Worm (Caenorhabditis elegans) whole organism, late embryonic: Measurements from ENCODE around the gene exos-2.

Experiments used
- K02D7.2 ChIP-seq: sonication (generic microtip); optimal IDR thresholded peaks from 2 replicates; lab custom pipeline; 2017; ENCODE audit warnings: mild to moderate bottlenecking, missing genetic modification characterization, missing compliant biosample characterization
- ceh-24 ChIP-seq: sonication (generic microtip); optimal IDR thresholded peaks from 2 replicates; lab custom pipeline; 2016; ENCODE audit warnings: mild to moderate bottlenecking, missing genetic modification characterization, missing compliant biosample characterization
- ceh-31 ChIP-seq: sonication (generic microtip); optimal IDR thresholded peaks from 2 replicates; lab custom pipeline; 2016; ENCODE audit warnings: missing genetic modification characterization, missing compliant biosample characterization
- che-1 ChIP-seq: sonication (generic microtip); optimal IDR thresholded peaks from 2 replicates; lab custom pipeline; 2016; ENCODE audit warnings: mild to moderate bottlenecking, missing genetic modification characterization, missing compliant biosample characterization
- hlh-15 ChIP-seq: sonication (generic microtip); optimal IDR thresholded peaks from 2 replicates; lab custom pipeline; 2016; ENCODE audit warnings: missing genetic modification characterization, missing compliant biosample characterization
- pha-4 ChIP-seq: fragments of 150-350 bp; optimal IDR thresholded peaks from 2 replicates; lab custom pipeline; 2018; ENCODE audit warnings: missing biosample characterization, missing genetic modification reagents, missing genetic modification characterization
- pqm-1 ChIP-seq: sonication (generic microtip); optimal IDR thresholded peaks from 2 replicates; lab custom pipeline; 2016; ENCODE audit warnings: missing genetic modification characterization, missing compliant biosample characterization
- pros-1 ChIP-seq: fragments of 150-350 bp; optimal IDR thresholded peaks from 2 replicates; lab custom pipeline; 2014; ENCODE audit warnings: missing biosample characterization, missing genetic modification reagents, missing genetic modification characterization

DNA sequence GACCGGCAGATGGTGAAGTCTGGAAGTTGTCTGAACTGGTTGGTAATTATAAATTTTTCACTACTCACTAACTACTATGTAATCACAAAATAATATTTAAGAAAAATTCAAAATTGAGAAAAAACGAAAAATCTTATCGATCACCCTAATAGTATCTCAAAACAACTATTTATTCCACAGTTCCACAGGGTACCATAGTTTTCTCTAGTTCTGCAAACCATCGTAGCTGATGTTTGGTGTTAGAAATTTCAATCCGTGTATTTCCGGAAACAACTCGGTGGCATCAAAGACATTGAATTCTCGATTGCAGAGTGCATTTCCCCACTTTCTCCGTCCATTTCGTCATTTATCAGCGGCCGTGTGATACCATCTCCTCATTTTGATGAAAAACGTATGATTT, 26.3 kb downstream of the exos-2 start, which contains the start of gene Y73B6BL.31:
- TF ChIP-seq ceh-31 (tag; lab: Kevin White, UChicago) (no peak), pqm-1 (tag; lab: Kevin White, UChicago) (no peak), pros-1 (tag; lab: Kevin White, UChicago) (no peak), ceh-24 (tag; lab: Kevin White, UChicago) (no peak), pha-4 (tag; lab: Kevin White, UChicago) (no peak), hlh-15 (tag; lab: Kevin White, UChicago) (no peak), che-1 (tag; lab: Kevin White, UChicago) (no peak), K02D7.2 (tag; lab: Kevin White, UChicago) (no peak)
